Fruit fly (Drosophila melanogaster) whole organism, embryonic: ENCODE measurements around the gene Naxe.
A peak's percentile ranks its signal among the peaks of the same experiment; 100 is the strongest.

Experiments used
- Ada2b ChIP-seq: fragments of 200-800 bp; sonication (Bioruptor generic); IDR thresholded peaks from 2 replicates; pipeline ENCODE4 v1.3.6; 2022; ENCODE audit warnings: missing biosample characterization, missing genetic modification characterization
- Antp ChIP-seq: fragments of 200-800 bp; sonication (Bioruptor generic); optimal IDR thresholded peaks from 3 replicates; lab custom pipeline; 2016; ENCODE audit warnings: missing biosample characterization, missing genetic modification characterization
- CG10147 ChIP-seq: fragments of 200-800 bp; sonication (Bioruptor generic); optimal IDR thresholded peaks from 2 replicates; lab custom pipeline; 2019; ENCODE audit warnings: missing biosample characterization, mild to moderate bottlenecking, missing genetic modification characterization, moderate library complexity
- CG10366 ChIP-seq: fragments of 200-800 bp; sonication (Bioruptor generic); IDR thresholded peaks from 2 replicates; pipeline ENCODE4 v1.3.6; 2022; ENCODE audit warnings: missing biosample characterization, missing genetic modification characterization
- CG10462 ChIP-seq: fragments of 200-800 bp; sonication (Bioruptor generic); optimal IDR thresholded peaks from 2 replicates; lab custom pipeline; 2016; ENCODE audit warnings: missing biosample characterization, missing genetic modification characterization
- CG13775 ChIP-seq: fragments of 200-800 bp; sonication (Bioruptor generic); optimal IDR thresholded peaks from 3 replicates; lab custom pipeline; 2017; ENCODE audit warnings: missing biosample characterization, mild to moderate bottlenecking, missing genetic modification characterization
- CG14710 ChIP-seq: fragments of 200-800 bp; sonication (Bioruptor generic); optimal IDR thresholded peaks from 3 replicates; lab custom pipeline; 2019; ENCODE audit warnings: missing biosample characterization, mild to moderate bottlenecking, missing genetic modification characterization, moderate library complexity
- CG14860 ChIP-seq: fragments of 200-800 bp; sonication (Bioruptor generic); IDR thresholded peaks from 3 replicates; pipeline ENCODE4 v1.3.6; 2022; ENCODE audit warnings: missing biosample characterization, missing genetic modification characterization; ENCODE audit not compliant: partially characterized antibody
- CG14965 ChIP-seq: fragments of 200-800 bp; sonication (Bioruptor generic); optimal IDR thresholded peaks from 2 replicates; lab custom pipeline; 2016; ENCODE audit warnings: missing biosample characterization, missing genetic modification characterization, borderline replicate concordance
- CG15514 ChIP-seq: fragments of 200-800 bp; sonication (Bioruptor generic); optimal IDR thresholded peaks from 3 replicates; lab custom pipeline; 2017; ENCODE audit warnings: missing biosample characterization, missing genetic modification characterization, mild to moderate bottlenecking, moderate library complexity, missing genetic modification reagents
- CG1647 ChIP-seq: fragments of 200-800 bp; sonication (Bioruptor generic); optimal IDR thresholded peaks from 3 replicates; lab custom pipeline; 2016; ENCODE audit warnings: missing biosample characterization, missing genetic modification characterization
- CG17568 ChIP-seq: fragments of 200-800 bp; sonication (Bioruptor generic); optimal IDR thresholded peaks from 2 replicates; lab custom pipeline; 2018; ENCODE audit warnings: missing biosample characterization, mild to moderate bottlenecking, missing genetic modification characterization, moderate library complexity
- CG2120 ChIP-seq: fragments of 200-800 bp; sonication (Bioruptor generic); optimal IDR thresholded peaks from 3 replicates; lab custom pipeline; 2016; ENCODE audit warnings: missing biosample characterization, missing genetic modification characterization
- CG2129 ChIP-seq: fragments of 200-800 bp; sonication (Bioruptor generic); IDR thresholded peaks from 2 replicates; pipeline ENCODE4 v1.3.6; 2022; ENCODE audit warnings: missing biosample characterization, missing genetic modification characterization; ENCODE audit not compliant: partially characterized antibody
- CG31388 ChIP-seq: fragments of 200-800 bp; sonication (Bioruptor generic); optimal IDR thresholded peaks from 2 replicates; lab custom pipeline; 2016; ENCODE audit warnings: missing biosample characterization, missing genetic modification characterization
- CG4404 ChIP-seq: fragments of 200-800 bp; sonication (Bioruptor generic); IDR thresholded peaks from 2 replicates; pipeline ENCODE4 v1.3.6; 2022; ENCODE audit warnings: missing biosample characterization, missing genetic modification characterization
- CG4730 ChIP-seq: fragments of 200-800 bp; sonication (Bioruptor generic); IDR thresholded peaks from 2 replicates; pipeline ENCODE4 v1.3.6; 2022; ENCODE audit warnings: missing biosample characterization, missing genetic modification characterization
- CG5180 ChIP-seq: fragments of 200-800 bp; sonication (Bioruptor generic); optimal IDR thresholded peaks from 3 replicates; lab custom pipeline; 2017; ENCODE audit warnings: missing biosample characterization, missing genetic modification characterization, mild to moderate bottlenecking, moderate library complexity, missing genetic modification reagents
- CG7928 ChIP-seq: fragments of 200-800 bp; sonication (Bioruptor generic); optimal IDR thresholded peaks from 2 replicates; lab custom pipeline; 2017; ENCODE audit warnings: missing biosample characterization, mild to moderate bottlenecking, missing genetic modification characterization
- CG9215 ChIP-seq: fragments of 200-800 bp; sonication (Bioruptor generic); IDR thresholded peaks from 2 replicates; pipeline ENCODE4 v1.3.6; 2022; ENCODE audit warnings: missing biosample characterization, missing genetic modification characterization
- Doc3 ChIP-seq: fragments of 200-800 bp; sonication (Bioruptor generic); IDR thresholded peaks from 3 replicates; pipeline ENCODE4 v1.3.6; 2022; ENCODE audit warnings: missing biosample characterization, missing genetic modification characterization; ENCODE audit not compliant: partially characterized antibody
- Dp ChIP-seq: fragments of 200-800 bp; sonication (Bioruptor generic); optimal IDR thresholded peaks from 2 replicates; lab custom pipeline; 2018; ENCODE audit warnings: missing biosample characterization, mild to moderate bottlenecking, missing genetic modification characterization, moderate library complexity
- Mes4 ChIP-seq: fragments of 200-800 bp; sonication (Bioruptor generic); optimal IDR thresholded peaks from 2 replicates; lab custom pipeline; 2016; ENCODE audit warnings: missing biosample characterization, missing genetic modification characterization
- Mrtf ChIP-seq: fragments of 200-800 bp; sonication (Bioruptor generic); IDR thresholded peaks from 3 replicates; pipeline ENCODE4 v1.3.6; 2022; ENCODE audit warnings: missing biosample characterization, missing genetic modification characterization
- NfI ChIP-seq: fragments of 200-800 bp; sonication (Bioruptor generic); optimal IDR thresholded peaks from 3 replicates; lab custom pipeline; 2018; ENCODE audit warnings: missing biosample characterization, mild to moderate bottlenecking, missing genetic modification characterization, moderate library complexity
- Opbp ChIP-seq: fragments of 200-800 bp; sonication (Bioruptor generic); IDR thresholded peaks from 3 replicates; pipeline ENCODE4 v1.3.6; 2022; ENCODE audit warnings: missing biosample characterization, missing genetic modification characterization; ENCODE audit not compliant: partially characterized antibody
- Ravus ChIP-seq: fragments of 200-800 bp; sonication (Bioruptor generic); IDR thresholded peaks from 2 replicates; pipeline ENCODE4 v1.3.6; 2022; ENCODE audit warnings: missing biosample characterization, missing genetic modification characterization
- Scr ChIP-seq: fragments of 200-800 bp; sonication (Bioruptor generic); IDR thresholded peaks from 2 replicates; pipeline ENCODE4 v1.3.6; 2022; ENCODE audit warnings: missing biosample characterization, missing genetic modification characterization; ENCODE audit not compliant: partially characterized antibody
- Sry-β ChIP-seq: fragments of 200-800 bp; sonication (Bioruptor generic); optimal IDR thresholded peaks from 2 replicates; lab custom pipeline; 2018; ENCODE audit warnings: missing biosample characterization, mild to moderate bottlenecking, missing genetic modification characterization, moderate library complexity
- ac ChIP-seq: fragments of 200-800 bp; sonication (Bioruptor generic); optimal IDR thresholded peaks from 3 replicates; lab custom pipeline; 2017; ENCODE audit warnings: missing biosample characterization, mild to moderate bottlenecking, missing genetic modification characterization
- al ChIP-seq: fragments of 200-800 bp; sonication (Bioruptor generic); IDR thresholded peaks from 2 replicates; pipeline ENCODE4 v1.3.6; 2022; ENCODE audit warnings: missing biosample characterization, missing genetic modification characterization
- chn ChIP-seq: fragments of 200-800 bp; sonication (Bioruptor generic); optimal IDR thresholded peaks from 2 replicates; lab custom pipeline; 2016; ENCODE audit warnings: missing biosample characterization, missing genetic modification characterization
- crp ChIP-seq, 2 experiments: fragments of 200-800 bp; sonication (Bioruptor generic); optimal IDR thresholded peaks; 2 replicates in 1 of 2; 3 replicates in 1 of 2; lab custom pipeline; 2017; ENCODE audit warnings: missing biosample characterization in 2 of 2, missing genetic modification characterization in 2 of 2, mild to moderate bottlenecking in 1 of 2, moderate library complexity in 1 of 2
- dmrt99B ChIP-seq: fragments of 200-800 bp; sonication (Bioruptor generic); optimal IDR thresholded peaks from 2 replicates; lab custom pipeline; 2018; ENCODE audit warnings: missing biosample characterization, mild to moderate bottlenecking, missing genetic modification characterization, moderate library complexity
- ems ChIP-seq: fragments of 200-800 bp; sonication (Bioruptor generic); optimal IDR thresholded peaks from 3 replicates; lab custom pipeline; 2016; ENCODE audit warnings: missing biosample characterization, missing genetic modification characterization
- eyg ChIP-seq: fragments of 200-800 bp; sonication (Bioruptor generic); optimal IDR thresholded peaks from 3 replicates; lab custom pipeline; 2016; ENCODE audit warnings: missing biosample characterization, missing genetic modification characterization
- hkb ChIP-seq, 2 experiments: fragments of 200-800 bp in 1 of 2; fragments of >200 bp in 1 of 2; sonication (Bioruptor generic) in 1 of 2; IDR thresholded peaks in 1 of 2; optimal IDR thresholded peaks in 1 of 2; 2 replicates each; pipeline versions ENCODE4 v1.3.6 to Lab custom; 2017 to 2022; ENCODE audit warnings: missing biosample characterization in 1 of 2, missing genetic modification characterization in 1 of 2
- jigr1 ChIP-seq: fragments of 200-800 bp; sonication (Bioruptor generic); IDR thresholded peaks from 3 replicates; pipeline ENCODE4 v1.3.6; 2022; ENCODE audit warnings: missing biosample characterization, missing genetic modification characterization
- jing ChIP-seq: fragments of 200-800 bp; sonication (Bioruptor generic); optimal IDR thresholded peaks from 2 replicates; lab custom pipeline; 2018; ENCODE audit warnings: missing biosample characterization, mild to moderate bottlenecking, missing genetic modification characterization
- kay ChIP-seq: fragments of 200-800 bp; sonication (Bioruptor generic); optimal IDR thresholded peaks from 2 replicates; lab custom pipeline; 2016; ENCODE audit warnings: missing biosample characterization, missing genetic modification characterization
- knrl ChIP-seq: fragments of 200-800 bp; sonication (Bioruptor generic); IDR thresholded peaks from 3 replicates; pipeline ENCODE4 v1.3.6; 2022; ENCODE audit warnings: missing biosample characterization, missing genetic modification characterization; ENCODE audit not compliant: partially characterized antibody
- lab ChIP-seq: fragments of 200-800 bp; sonication (Bioruptor generic); optimal IDR thresholded peaks from 3 replicates; lab custom pipeline; 2017; ENCODE audit warnings: missing biosample characterization, missing genetic modification characterization, mild to moderate bottlenecking, moderate library complexity, missing genetic modification reagents
- sc ChIP-seq, 3 experiments: fragments of >200 bp in 2 of 3; fragments of 200-800 bp in 1 of 3; sonication (Bioruptor generic) in 1 of 3; optimal IDR thresholded peaks; 2 replicates in 2 of 3; 3 replicates in 1 of 3; lab custom pipeline; 2017; ENCODE audit warnings: mild to moderate bottlenecking in 1 of 3, missing biosample characterization in 1 of 3, missing genetic modification characterization in 1 of 3, missing genetic modification reagents in 1 of 3
- sr ChIP-seq: fragments of 200-800 bp; sonication (Bioruptor generic); IDR thresholded peaks from 3 replicates; pipeline ENCODE4 v1.3.6; 2022; ENCODE audit warnings: missing biosample characterization, missing genetic modification characterization
- usp ChIP-seq: fragments of >200 bp; optimal IDR thresholded peaks from 2 replicates; lab custom pipeline; 2017; ENCODE audit warnings: missing biosample characterization, missing genetic modification characterization
- vnd ChIP-seq: fragments of 200-800 bp; sonication (Bioruptor generic); IDR thresholded peaks from 3 replicates; pipeline ENCODE4 v1.3.6; 2022; ENCODE audit warnings: missing biosample characterization, missing genetic modification characterization; ENCODE audit not compliant: partially characterized antibody
- wor ChIP-seq: fragments of 200-800 bp; sonication (Bioruptor generic); IDR thresholded peaks from 2 replicates; pipeline ENCODE4 v1.3.6; 2022; ENCODE audit warnings: missing biosample characterization, missing genetic modification characterization

Gene Naxe

DNA sequence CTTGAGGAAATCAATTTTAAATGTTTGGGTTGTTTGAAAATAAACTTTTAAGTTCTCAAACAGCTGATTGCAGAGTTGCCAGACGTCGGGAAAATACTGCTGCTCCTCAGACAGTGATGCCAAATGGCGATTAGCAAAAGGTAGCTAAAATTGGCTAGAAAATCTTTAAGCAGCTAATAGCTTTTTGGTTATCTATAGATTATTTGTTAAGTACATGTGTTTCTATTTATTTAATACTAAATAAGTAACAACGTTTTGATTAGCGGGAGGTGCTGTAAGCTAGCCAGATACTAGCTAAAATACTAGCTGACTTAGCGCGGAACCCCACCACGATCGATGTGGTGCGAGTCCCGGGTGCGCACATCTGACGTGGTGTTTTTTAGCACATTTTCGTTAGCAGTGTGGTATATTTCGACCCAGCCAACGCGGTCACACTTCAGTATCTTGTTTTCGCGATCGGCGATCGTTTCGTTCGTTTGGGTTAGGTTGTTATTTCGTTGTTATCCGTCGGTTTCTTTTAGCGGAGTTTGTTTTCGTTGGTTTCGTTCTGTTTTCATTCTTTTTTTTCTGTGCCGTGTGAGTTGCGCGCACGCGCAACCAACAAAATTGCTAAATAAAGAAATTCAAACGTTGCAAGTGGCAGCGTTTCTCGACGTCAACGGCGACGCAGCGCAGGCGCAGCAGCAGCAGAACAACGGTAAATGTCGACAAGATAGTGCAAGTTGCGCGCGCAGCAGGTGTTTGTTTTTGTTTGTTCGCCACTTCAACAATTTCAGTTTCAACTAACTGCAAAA, at the start of gene Naxe, which contains the start of gene RhoU (continued):
- TF ChIP-seq Dp (GFP tag; lab: Kevin White, UChicago) (peak; percentile 19), sr (GFP tag; lab: Robert Waterston, UW) (no peak), CG10147 (GFP tag; lab: Kevin White, UChicago) (no peak), Mes4 (GFP tag; lab: Kevin White, UChicago) (no peak), CG10366 (GFP tag; lab: Robert Waterston, UW) (no peak; the same call in 1 of the 2 replicates), CG14710 (tag; lab: Kevin White, UChicago) (peak; percentile 68), jigr1 (peak; percentile 71; the same call in 1 of the 3 replicates), Doc3 (GFP tag; lab: Robert Waterston, UW) (no peak), al (GFP tag; lab: Robert Waterston, UW) (peak; percentile 39), wor (GFP tag; lab: Robert Waterston, UW) (no peak), Antp (peak; percentile 48), CG4730 (GFP tag; lab: Robert Waterston, UW) (no peak), CG9215 (GFP tag; lab: Robert Waterston, UW) (peak; percentile 64), chn (peak; percentile 46), CG5180 (GFP tag; lab: Kevin White, UChicago) (no peak), Ada2b (no peak), NfI (GFP tag; lab: Kevin White, UChicago) (no peak), vnd (no peak), ac (GFP tag; lab: Kevin White, UChicago) (peak; percentile 11), jing (GFP tag; lab: Kevin White, UChicago) (no peak), hkb (optimal IDR thresholded peaks at IDR 0.05; lab: Kevin White, UChicago) (peak; percentile 90), hkb (GFP tag; IDR thresholded peaks at IDR 0.05; lab: Robert Waterston, UW) (peak; percentile 17; the same call in 1 of the 2 replicates), Sry-β (GFP tag; lab: Kevin White, UChicago) (peak; percentile 92), CG15514 (GFP tag; lab: Kevin White, UChicago) (peak; percentile 42), CG17568 (no peak), sc (optimal IDR thresholded peaks at IDR 0.05; lab: Kevin White, UChicago) (no peak), sc (GFP tag; optimal IDR thresholded peaks at IDR 0.05; lab: Kevin White, UChicago) (no peak), Scr (GFP tag; lab: Robert Waterston, UW) (no peak; the same call in 1 of the 2 replicates), lab (GFP tag; lab: Kevin White, UChicago) (no peak), CG14965 (GFP tag; lab: Kevin White, UChicago) (no peak), ems (GFP tag; lab: Kevin White, UChicago) (no peak), dmrt99B (tag; lab: Kevin White, UChicago) (no peak), CG31388 (no peak), CG13775 (GFP tag; lab: Kevin White, UChicago) (peak; percentile 12), CG2129 (GFP tag; lab: Robert Waterston, UW) (no peak), CG10462 (GFP tag; lab: Kevin White, UChicago) (no peak), CG7928 (GFP tag; lab: Kevin White, UChicago) (peak; percentile 9), kay (GFP tag; lab: Kevin White, UChicago) (no peak), CG1647 (GFP tag; lab: Kevin White, UChicago) (no peak), CG4404 (GFP tag; lab: Robert Waterston, UW) (peak; percentile 57; the same call in 1 of the 2 replicates), Mrtf (GFP tag; lab: Robert Waterston, UW) (peak; percentile 41; the same call in 1 of the 3 replicates), eyg (no peak), usp (GFP tag; lab: Kevin White, UChicago) (no peak), Opbp (GFP tag; lab: Robert Waterston, UW) (no peak), knrl (GFP tag; lab: Robert Waterston, UW) (peak; percentile 35; the same call in 1 of the 3 replicates), CG14860 (GFP tag; lab: Robert Waterston, UW) (no peak), Ravus (GFP tag; lab: Robert Waterston, UW) (no peak), CG2120 (GFP tag; lab: Kevin White, UChicago) (peak; percentile 56), crp (GFP tag; optimal IDR thresholded peaks at IDR 0.05; lab: Kevin White, UChicago) (peak; percentile 73 to 94)
